Worm (Caenorhabditis elegans) whole organism, midembryonic: ENCODE data around the gene lgc-29.

ENCODE experiments used
- T22C8.4 ChIP-seq: fragments of 200-800 bp; sonication (Bioruptor generic); IDR thresholded peaks from 2 replicates; pipeline ENCODE4 v1.3.6; 2022; ENCODE audit warnings: missing genetic modification characterization, missing compliant biosample characterization
- cog-1 ChIP-seq: sonication (generic microtip); optimal IDR thresholded peaks from 2 replicates; lab custom pipeline; 2016; ENCODE audit warnings: missing genetic modification characterization, missing compliant biosample characterization
- flt-1 ChIP-seq: fragments of 200-800 bp; sonication (Bioruptor generic); IDR thresholded peaks from 2 replicates; pipeline ENCODE4 v1.3.6; 2022; ENCODE audit warnings: missing genetic modification characterization, missing compliant biosample characterization
- klf-2 ChIP-seq: fragments of 200-800 bp; sonication (Bioruptor generic); conservative IDR thresholded peaks from 2 replicates; pipeline ENCODE4 v1.3.6; 2022; ENCODE audit warnings: missing genetic modification reagents, missing genetic modification characterization, missing compliant biosample characterization
- med-1 ChIP-seq: sonication (generic microtip); optimal IDR thresholded peaks from 2 replicates; lab custom pipeline; 2017; ENCODE audit warnings: missing genetic modification characterization, mild to moderate bottlenecking, missing compliant biosample characterization, antibody characterized with exemption, missing genetic modification reagents; ENCODE audit not compliant: insufficient read depth
- ref-1 ChIP-seq: fragments of 200-800 bp; sonication (Bioruptor generic); conservative IDR thresholded peaks from 2 replicates; pipeline ENCODE4 v1.3.6; 2022; ENCODE audit warnings: missing genetic modification reagents, missing genetic modification characterization, missing compliant biosample characterization
- tab-1 ChIP-seq: fragments of 200-800 bp; sonication (Bioruptor generic); IDR thresholded peaks from 2 replicates; pipeline ENCODE4 v1.3.6; 2022; ENCODE audit warnings: missing genetic modification characterization, missing compliant biosample characterization
- ztf-23 ChIP-seq: fragments of 200-800 bp; sonication (Bioruptor generic); IDR thresholded peaks from 2 replicates; pipeline ENCODE4 v1.3.6; 2022; ENCODE audit warnings: missing genetic modification reagents, missing genetic modification characterization, missing compliant biosample characterization
- ztf-29 ChIP-seq: fragments of 200-800 bp; sonication (Bioruptor generic); IDR thresholded peaks from 2 replicates; pipeline ENCODE4 v1.3.6; 2022; ENCODE audit warnings: missing genetic modification reagents, missing genetic modification characterization, missing compliant biosample characterization

Gene lgc-29

DNA sequence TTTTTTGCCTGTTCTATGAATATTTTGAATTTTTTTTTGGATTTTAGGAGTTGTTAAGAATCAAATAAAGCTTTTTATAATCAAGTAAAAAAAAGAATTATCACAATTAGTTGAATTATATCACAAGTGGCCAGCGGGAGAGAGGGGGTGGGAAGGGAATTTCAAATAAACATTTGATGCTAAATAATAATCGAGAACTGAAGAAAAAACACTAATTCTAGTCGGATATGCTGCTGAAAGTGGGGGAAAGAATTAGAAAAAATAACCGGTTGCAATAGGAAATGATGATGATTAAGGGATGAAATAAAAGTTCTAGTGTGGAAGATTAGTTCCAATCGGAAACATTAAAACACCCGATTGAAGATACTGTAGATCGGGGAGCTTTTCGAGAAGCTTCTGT, 42.5 kb downstream of the lgc-29 start:
- TF ChIP-seq tab-1 (GFP tag; lab: Robert Waterston, UW) (no peak), T22C8.4 (no peak), klf-2 (GFP tag; lab: Robert Waterston, UW) (no peak), ref-1 (GFP tag; lab: Robert Waterston, UW) (no peak), ztf-23 (no peak), ztf-29 (GFP tag; lab: Robert Waterston, UW) (no peak), flt-1 (no peak), cog-1 (no peak), med-1 (GFP tag; lab: Kevin White, UChicago) (no peak)

DNA sequence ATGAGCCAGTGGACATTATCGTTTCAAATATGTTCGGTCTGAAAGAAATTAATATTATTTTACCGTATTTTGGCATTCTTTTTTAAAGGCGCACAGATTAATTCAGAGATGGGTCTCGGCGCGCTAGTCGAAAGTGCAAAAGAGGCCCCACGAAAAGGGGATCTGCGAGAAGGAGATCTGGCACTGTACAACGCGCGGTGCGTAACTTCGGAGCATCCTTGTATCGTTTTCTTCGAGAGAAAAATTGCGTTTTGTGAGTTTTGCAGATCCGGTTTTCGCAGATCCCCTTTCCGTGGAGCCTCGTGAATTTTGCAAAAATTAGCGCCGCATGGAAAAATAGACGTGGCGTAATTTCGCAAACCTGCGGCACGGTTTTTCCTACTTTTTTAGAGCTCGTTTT, 42.9 kb downstream of the lgc-29 start:
- TF ChIP-seq T22C8.4, result no peak
- no peak for TF ChIP-seq tab-1 (GFP tag; lab: Robert Waterston, UW)
- peak; percentile 70; the same call in 1 of the 2 replicates for TF ChIP-seq flt-1

DNA sequence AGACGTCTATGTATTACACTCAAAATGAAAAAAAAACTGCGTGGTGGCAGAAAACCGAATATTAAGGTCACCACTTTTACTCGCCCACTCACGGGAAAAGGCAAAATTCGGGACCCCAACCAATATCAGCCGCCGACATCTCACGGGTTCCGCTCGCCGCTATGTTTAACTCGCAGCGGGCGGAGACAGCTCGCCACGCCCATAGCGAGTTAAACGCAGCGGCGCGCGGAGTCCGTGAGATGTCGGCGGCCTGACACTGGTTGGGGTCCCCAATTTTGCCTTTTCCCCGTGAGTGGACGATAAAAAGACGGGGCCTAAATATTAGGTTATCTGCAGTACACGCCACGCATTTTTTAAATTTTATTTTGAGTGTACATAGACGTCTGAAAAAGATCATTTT, 43.8 kb downstream of the lgc-29 start:
- TF ChIP-seq ztf-23 (no peak), flt-1 (no peak), tab-1 (GFP tag; lab: Robert Waterston, UW) (no peak), klf-2 (GFP tag; lab: Robert Waterston, UW) (no peak), ref-1 (GFP tag; lab: Robert Waterston, UW) (no peak), med-1 (GFP tag; lab: Kevin White, UChicago) (no peak), T22C8.4 (no peak), cog-1 (no peak), ztf-29 (GFP tag; lab: Robert Waterston, UW) (no peak)

DNA sequence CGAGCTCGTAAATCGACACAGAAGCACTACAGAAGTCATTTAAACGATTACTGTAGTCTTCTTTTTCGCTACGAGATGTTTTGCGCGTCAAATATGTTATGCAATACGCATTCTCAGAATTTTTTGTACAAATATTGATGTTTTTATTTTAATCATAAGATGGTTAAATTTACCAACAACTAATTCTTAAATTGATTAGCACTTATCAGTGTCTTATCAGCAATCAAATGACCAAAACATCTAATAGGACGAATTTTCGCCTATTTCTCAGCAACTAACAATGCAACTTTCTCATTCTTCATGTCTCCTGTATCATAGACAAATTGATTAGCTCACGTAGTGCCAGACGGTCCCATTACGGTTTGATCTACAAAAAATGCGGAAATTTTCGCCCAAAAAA, 47.1 kb downstream of the lgc-29 start:
- no peak for TF ChIP-seq med-1 (GFP tag; lab: Kevin White, UChicago)

DNA sequence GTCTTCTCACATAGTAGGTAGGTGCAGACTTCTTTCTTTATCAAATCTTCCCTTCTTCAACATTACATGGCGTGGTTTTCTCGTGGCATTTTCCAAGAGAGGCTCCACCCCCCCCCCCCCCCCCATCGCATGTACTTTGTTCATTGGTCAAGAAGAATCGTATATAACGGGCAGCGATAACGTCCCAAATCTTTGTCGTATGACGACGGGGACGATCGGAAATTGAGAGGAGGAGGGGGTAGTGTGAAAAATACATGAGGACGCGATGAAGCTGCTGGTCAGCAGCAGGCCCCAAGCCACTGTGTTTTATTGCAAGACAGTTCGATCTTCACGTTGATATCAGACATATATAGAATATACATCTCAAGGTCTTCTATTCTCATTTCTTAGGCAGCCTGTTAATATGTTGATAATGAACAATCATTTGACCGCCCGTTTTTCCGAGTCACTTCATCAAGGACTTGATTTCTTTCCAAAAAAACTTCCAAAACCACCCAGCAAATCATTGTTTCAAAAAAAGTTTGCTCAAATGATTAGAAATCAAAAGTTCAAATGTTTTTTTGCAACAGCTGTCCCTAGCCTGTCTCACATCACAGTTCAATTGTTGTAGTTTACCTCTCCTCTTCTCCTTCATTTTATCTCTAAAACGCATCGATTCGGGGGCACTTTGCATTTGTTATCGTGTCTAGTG, 47.8 kb downstream of the lgc-29 start:
- TF ChIP-seq T22C8.4 (no peak), med-1 (GFP tag; lab: Kevin White, UChicago) (no peak), tab-1 (GFP tag; lab: Robert Waterston, UW) (no peak), cog-1 (no peak), ztf-23 (no peak), ref-1 (GFP tag; lab: Robert Waterston, UW) (no peak), klf-2 (GFP tag; lab: Robert Waterston, UW) (no peak), ztf-29 (GFP tag; lab: Robert Waterston, UW) (no peak), flt-1 (no peak)

DNA sequence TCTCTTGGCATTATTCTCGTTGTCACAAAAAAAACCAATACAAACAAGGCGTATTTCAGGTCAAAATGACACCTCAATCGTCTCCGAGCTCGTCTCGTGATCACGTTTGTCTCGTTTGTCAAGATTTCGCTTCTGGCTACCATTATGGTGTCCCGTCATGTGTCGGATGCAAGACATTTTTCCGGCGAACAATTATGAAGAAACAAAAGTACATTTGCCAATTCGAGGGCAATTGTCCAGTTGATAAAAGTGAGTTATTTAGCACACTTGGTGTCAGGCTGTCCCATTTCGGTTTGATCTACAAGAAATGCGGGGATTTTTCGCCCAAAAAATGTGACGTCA, 48.3 kb downstream of the lgc-29 start, which contains the start of gene nhr-114:
Gene nhr-114 (plus strand): TSS at position 59 of the 342 bp plus-strand sequence.
- TF ChIP-seq klf-2 (GFP tag; lab: Robert Waterston, UW) (no peak), ztf-29 (GFP tag; lab: Robert Waterston, UW) (no peak)

DNA sequence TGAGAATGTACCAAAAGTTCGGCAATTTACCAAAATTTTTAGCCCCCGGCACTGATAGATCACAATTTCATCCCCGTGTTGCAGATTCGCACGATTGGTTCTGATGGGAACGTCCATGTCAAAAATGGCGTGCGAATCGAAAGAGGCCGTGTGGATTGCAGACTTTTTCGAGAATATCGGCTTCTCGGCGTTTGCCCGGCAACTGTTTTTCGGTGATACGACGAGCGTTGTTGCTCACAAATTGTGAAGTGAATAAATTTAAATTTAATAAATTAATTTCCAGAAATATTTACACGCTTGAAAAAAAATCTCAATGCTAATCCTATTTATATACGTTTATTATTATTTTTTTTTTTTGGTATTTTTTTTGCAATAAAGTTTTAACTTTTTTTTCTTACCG, 50.8 kb downstream of the lgc-29 start:
- TF ChIP-seq ref-1 (GFP tag; lab: Robert Waterston, UW), result no peak
- TF ChIP-seq T22C8.4, result no peak
- TF ChIP-seq klf-2 (GFP tag; lab: Robert Waterston, UW), result no peak
- no peak for TF ChIP-seq ztf-29 (GFP tag; lab: Robert Waterston, UW)
- TF ChIP-seq med-1 (GFP tag; lab: Kevin White, UChicago), result no peak
- no peak for TF ChIP-seq cog-1
- no peak for TF ChIP-seq ztf-23
- TF ChIP-seq tab-1 (GFP tag; lab: Robert Waterston, UW), result no peak
- no peak for TF ChIP-seq flt-1

DNA sequence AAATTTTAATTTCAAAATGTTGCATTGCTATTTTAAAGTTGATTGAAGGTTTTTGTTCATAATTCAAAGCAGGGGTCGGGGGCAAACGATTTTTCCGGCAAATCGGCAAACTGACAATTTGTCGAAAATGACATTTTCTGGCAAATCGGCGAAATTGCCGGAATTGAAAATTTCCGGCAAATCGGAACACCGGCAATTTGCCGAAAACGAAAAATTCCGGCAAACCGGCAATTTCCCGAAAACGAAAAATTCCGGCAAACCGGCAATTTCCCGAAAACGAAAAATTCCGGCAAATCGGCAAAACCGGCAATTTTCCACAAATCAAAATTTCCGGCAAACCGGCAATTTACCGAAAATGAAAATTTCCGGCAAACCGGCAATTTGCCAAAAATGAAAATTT, 51.4 kb downstream of the lgc-29 start:
- TF ChIP-seq klf-2 (GFP tag; lab: Robert Waterston, UW) (no peak), ref-1 (GFP tag; lab: Robert Waterston, UW) (no peak), cog-1 (no peak), ztf-29 (GFP tag; lab: Robert Waterston, UW) (no peak), med-1 (GFP tag; lab: Kevin White, UChicago) (no peak), ztf-23 (no peak), tab-1 (GFP tag; lab: Robert Waterston, UW) (no peak), T22C8.4 (no peak), flt-1 (no peak)
